Worm (Caenorhabditis elegans) whole organism, young adult: Measurements from ENCODE around the gene M106.7.

Experiments
- B0336.3 ChIP-seq: fragments of 200-800 bp; sonication (Bioruptor generic); IDR thresholded peaks from 2 replicates; pipeline ENCODE4 v1.3.6; 2022; ENCODE audit warnings: missing genetic modification characterization, missing compliant biosample characterization
- C06A6.2 ChIP-seq: fragments of 200-800 bp; sonication (Bioruptor generic); conservative IDR thresholded peaks from 2 replicates; pipeline ENCODE4 v1.3.6; 2022; ENCODE audit warnings: missing genetic modification characterization, missing compliant biosample characterization
- F23B12.7 ChIP-seq: sonication (generic microtip); optimal IDR thresholded peaks from 2 replicates; lab custom pipeline; 2017; ENCODE audit warnings: missing genetic modification characterization, mild to moderate bottlenecking, missing compliant biosample characterization, antibody characterized with exemption, moderate library complexity; ENCODE audit not compliant: insufficient read depth
- F55B11.4 ChIP-seq: sonication (generic microtip); optimal IDR thresholded peaks from 2 replicates; lab custom pipeline; 2016; ENCODE audit warnings: missing compliant biosample characterization, missing genetic modification characterization, borderline replicate concordance; ENCODE audit not compliant: insufficient read depth
- F57A8.1 ChIP-seq: fragments of 200-800 bp; sonication (Bioruptor generic); optimal IDR thresholded peaks from 2 replicates; lab custom pipeline; 2018; ENCODE audit warnings: mild to moderate bottlenecking, missing genetic modification characterization, moderate library complexity, missing compliant biosample characterization
- F57C9.4 ChIP-seq: sonication (generic microtip); optimal IDR thresholded peaks from 2 replicates; lab custom pipeline; 2017; ENCODE audit warnings: mild to moderate bottlenecking, missing genetic modification characterization, missing compliant biosample characterization
- K11D2.4 ChIP-seq: fragments of 200-800 bp; sonication (Bioruptor generic); IDR thresholded peaks from 2 replicates; pipeline ENCODE4 v1.3.6; 2022; ENCODE audit warnings: missing genetic modification reagents, missing genetic modification characterization, missing compliant biosample characterization
- K12H6.12 ChIP-seq: fragments of 200-800 bp; sonication (Bioruptor generic); optimal IDR thresholded peaks from 2 replicates; lab custom pipeline; 2018; ENCODE audit warnings: mild to moderate bottlenecking, missing genetic modification characterization, missing compliant biosample characterization
- T07F8.4 ChIP-seq: sonication (generic microtip); optimal IDR thresholded peaks from 2 replicates; lab custom pipeline; 2016; ENCODE audit warnings: mild to moderate bottlenecking, missing genetic modification characterization, moderate library complexity, missing compliant biosample characterization
- Y53F4B.3 ChIP-seq: fragments of 200-800 bp; sonication (Bioruptor generic); IDR thresholded peaks from 2 replicates; pipeline ENCODE4 v1.3.6; 2022; ENCODE audit warnings: missing genetic modification reagents, missing genetic modification characterization, missing compliant biosample characterization
- ama-1 ChIP-seq, 3 experiments: fragments of 150-350 bp in 1 of 3; sonication (generic microtip) in 2 of 3; optimal IDR thresholded peaks; 2 replicates each; lab custom pipeline; 2014 to 2018; ENCODE audit warnings: missing biosample characterization in 2 of 3, missing genetic modification characterization in 2 of 3, missing genetic modification reagents in 2 of 3
- aptf-2 ChIP-seq: fragments of 200-800 bp; sonication (Bioruptor generic); conservative IDR thresholded peaks from 2 replicates; pipeline ENCODE4 v1.3.6; 2022; ENCODE audit warnings: missing genetic modification reagents, missing genetic modification characterization, missing compliant biosample characterization
- aptf-3 ChIP-seq: fragments of 200-800 bp; sonication (Bioruptor generic); IDR thresholded peaks from 2 replicates; pipeline ENCODE4 v1.3.6; 2022; ENCODE audit warnings: missing genetic modification characterization, missing compliant biosample characterization
- attf-5 ChIP-seq: fragments of 200-800 bp; sonication (Bioruptor generic); optimal IDR thresholded peaks from 2 replicates; lab custom pipeline; 2018; ENCODE audit warnings: mild to moderate bottlenecking, missing genetic modification characterization, missing compliant biosample characterization
- ccch-3 ChIP-seq: fragments of 200-800 bp; sonication (Bioruptor generic); optimal IDR thresholded peaks from 2 replicates; lab custom pipeline; 2018; ENCODE audit warnings: mild to moderate bottlenecking, missing genetic modification characterization, missing compliant biosample characterization
- cebp-2 ChIP-seq: fragments of 200-800 bp; sonication (Bioruptor generic); IDR thresholded peaks from 2 replicates; pipeline ENCODE4 v1.3.6; 2022; ENCODE audit warnings: missing genetic modification characterization, missing compliant biosample characterization
- chd-7 ChIP-seq: sonication (generic microtip); optimal IDR thresholded peaks from 2 replicates; lab custom pipeline; 2016; ENCODE audit warnings: mild to moderate bottlenecking, missing genetic modification characterization, moderate library complexity, missing compliant biosample characterization
- die-1 ChIP-seq: sonication (generic microtip); optimal IDR thresholded peaks from 2 replicates; lab custom pipeline; 2016; ENCODE audit warnings: missing genotype, mild to moderate bottlenecking, missing genetic modification characterization, missing compliant biosample characterization
- dpl-1 ChIP-seq: fragments of 150-350 bp; optimal IDR thresholded peaks from 2 replicates; lab custom pipeline; 2014; ENCODE audit warnings: missing biosample characterization, missing genetic modification reagents, missing genetic modification characterization
- efl-1 ChIP-seq: fragments of 150-350 bp; optimal IDR thresholded peaks from 2 replicates; lab custom pipeline; 2014; ENCODE audit warnings: missing biosample characterization, missing genetic modification reagents, missing genetic modification characterization
- egl-18 ChIP-seq: fragments of 200-800 bp; sonication (Bioruptor generic); IDR thresholded peaks from 2 replicates; pipeline ENCODE4 v1.3.6; 2022; ENCODE audit warnings: missing genetic modification reagents, missing genetic modification characterization, missing compliant biosample characterization
- him-1 ChIP-seq: sonication (generic microtip); optimal IDR thresholded peaks from 2 replicates; lab custom pipeline; 2016; ENCODE audit warnings: missing genotype, missing genetic modification reagents, missing genetic modification characterization, missing compliant biosample characterization
- hlh-12 ChIP-seq: sonication (generic microtip); optimal IDR thresholded peaks from 2 replicates; lab custom pipeline; 2016; ENCODE audit warnings: missing genetic modification characterization, missing compliant biosample characterization
- hlh-26 ChIP-seq: fragments of 200-800 bp; sonication (Bioruptor generic); conservative IDR thresholded peaks from 2 replicates; pipeline ENCODE4 v1.3.6; 2022; ENCODE audit warnings: missing genetic modification reagents, missing genetic modification characterization, missing compliant biosample characterization
- hmg-1.2 ChIP-seq: fragments of 200-800 bp; sonication (Bioruptor generic); IDR thresholded peaks from 2 replicates; pipeline ENCODE4 v1.3.6; 2022; ENCODE audit warnings: missing genetic modification reagents, missing genetic modification characterization, missing compliant biosample characterization
- hmg-20 ChIP-seq: fragments of 200-800 bp; sonication (Bioruptor generic); IDR thresholded peaks from 2 replicates; pipeline ENCODE4 v1.3.6; 2022; ENCODE audit warnings: missing genetic modification reagents, missing genetic modification characterization, missing compliant biosample characterization
- hsf-1 ChIP-seq: fragments of 200-800 bp; sonication (Bioruptor generic); IDR thresholded peaks from 2 replicates; pipeline ENCODE4 v1.3.6; 2022; ENCODE audit warnings: missing genetic modification reagents, missing genetic modification characterization, missing compliant biosample characterization
- let-607 ChIP-seq, 2 experiments: fragments of 200-800 bp in 1 of 2; sonication (Bioruptor generic) in 1 of 2; sonication (generic microtip) in 1 of 2; optimal IDR thresholded peaks; 2 replicates each; lab custom pipeline; 2016 to 2018; ENCODE audit warnings: mild to moderate bottlenecking in 2 of 2, missing compliant biosample characterization in 2 of 2, missing genetic modification characterization in 2 of 2, moderate library complexity in 2 of 2, missing genotype in 1 of 2
- lin-40 ChIP-seq: sonication (generic microtip); optimal IDR thresholded peaks from 2 replicates; lab custom pipeline; 2016; ENCODE audit warnings: missing genetic modification characterization, mild to moderate bottlenecking, missing compliant biosample characterization, missing genotype, missing genetic modification reagents
- lsl-1 ChIP-seq: fragments of 200-800 bp; sonication (Bioruptor generic); optimal IDR thresholded peaks from 2 replicates; lab custom pipeline; 2018; ENCODE audit warnings: mild to moderate bottlenecking, missing genetic modification characterization, moderate library complexity, missing compliant biosample characterization
- madf-3 ChIP-seq: fragments of 200-800 bp; sonication (Bioruptor generic); IDR thresholded peaks from 2 replicates; pipeline ENCODE4 v1.3.6; 2022; ENCODE audit warnings: missing genetic modification reagents, missing genetic modification characterization, missing compliant biosample characterization
- madf-6 ChIP-seq: fragments of 200-800 bp; sonication (Bioruptor generic); IDR thresholded peaks from 2 replicates; pipeline ENCODE4 v1.3.6; 2022; ENCODE audit warnings: missing genetic modification reagents, missing genetic modification characterization, missing compliant biosample characterization
- madf-8 ChIP-seq: fragments of 200-800 bp; sonication (Bioruptor generic); conservative IDR thresholded peaks from 2 replicates; pipeline ENCODE4 v1.3.6; 2022; ENCODE audit warnings: missing genetic modification reagents, missing genetic modification characterization, missing compliant biosample characterization
- rec-8 ChIP-seq, 2 experiments: sonication (generic microtip); optimal IDR thresholded peaks; 2 replicates each; lab custom pipeline; 2016; ENCODE audit warnings: mild to moderate bottlenecking in 2 of 2, missing genetic modification characterization in 2 of 2, missing genetic modification reagents in 2 of 2, missing genotype in 2 of 2, missing biosample characterization in 1 of 2, missing compliant biosample characterization in 1 of 2, moderate library complexity in 1 of 2
- repo-1 ChIP-seq: sonication (generic microtip); optimal IDR thresholded peaks from 2 replicates; lab custom pipeline; 2017; ENCODE audit warnings: mild to moderate bottlenecking, missing genetic modification characterization, missing compliant biosample characterization
- rpc-1 ChIP-seq, 2 experiments: fragments of 150-350 bp in 1 of 2; sonication (generic microtip) in 1 of 2; optimal IDR thresholded peaks; 2 replicates each; lab custom pipeline; 2014 to 2018; ENCODE audit warnings: missing biosample characterization in 1 of 2, missing genetic modification characterization in 1 of 2, missing genetic modification reagents in 1 of 2, missing genotype in 1 of 2
- sdz-38 ChIP-seq: sonication (generic microtip); optimal IDR thresholded peaks from 2 replicates; lab custom pipeline; 2016; ENCODE audit warnings: missing genotype, missing genetic modification characterization, missing compliant biosample characterization
- snpc-1.3 ChIP-seq: sonication (generic microtip); optimal IDR thresholded peaks from 2 replicates; lab custom pipeline; 2017; ENCODE audit warnings: missing genetic modification characterization, mild to moderate bottlenecking, missing compliant biosample characterization, antibody characterized with exemption, moderate library complexity, missing genotype, missing genetic modification reagents; ENCODE audit not compliant: insufficient read depth
- snpc-3.4 ChIP-seq: sonication (generic microtip); optimal IDR thresholded peaks from 2 replicates; lab custom pipeline; 2017; ENCODE audit warnings: missing genetic modification characterization, mild to moderate bottlenecking, missing compliant biosample characterization, antibody characterized with exemption, moderate library complexity, missing genotype, missing genetic modification reagents
- snpc-4 ChIP-seq, 5 experiments: fragments of 150-350 bp in 1 of 5; sonication (generic microtip) in 4 of 5; optimal IDR thresholded peaks; 2 replicates each; lab custom pipeline; 2014 to 2018; ENCODE audit warnings: missing genetic modification characterization in 5 of 5, missing biosample characterization in 3 of 5, antibody characterized with exemption in 2 of 5, mild to moderate bottlenecking in 2 of 5, missing compliant biosample characterization in 2 of 5, missing genotype in 2 of 5, moderate library complexity in 2 of 5, missing genetic modification reagents in 1 of 5
- sptf-2 ChIP-seq: fragments of 200-800 bp; sonication (Bioruptor generic); optimal IDR thresholded peaks from 2 replicates; lab custom pipeline; 2018; ENCODE audit warnings: mild to moderate bottlenecking, missing genetic modification characterization, missing compliant biosample characterization
- tbx-9 ChIP-seq: sonication (generic microtip); optimal IDR thresholded peaks from 2 replicates; lab custom pipeline; 2016; ENCODE audit warnings: borderline replicate concordance, missing genetic modification characterization, inconsistent platforms, missing compliant biosample characterization
- unc-130 ChIP-seq: sonication (generic microtip); optimal IDR thresholded peaks from 2 replicates; lab custom pipeline; 2016; ENCODE audit warnings: missing genetic modification reagents, missing genetic modification characterization, missing compliant biosample characterization
- ztf-26 ChIP-seq: sonication (generic microtip); optimal IDR thresholded peaks from 2 replicates; lab custom pipeline; 2017; ENCODE audit warnings: missing genetic modification characterization, missing compliant biosample characterization
- ztf-28 ChIP-seq: fragments of 200-800 bp; sonication (Bioruptor generic); IDR thresholded peaks from 2 replicates; pipeline ENCODE4 v1.3.6; 2022; ENCODE audit warnings: missing genetic modification reagents, missing genetic modification characterization, missing compliant biosample characterization

M106.7 gene

ce11 chrII:10868670-10869246 lies 11.8 kb upstream of the M106.7 start, which contains the start of the genes gmps-1 and cap-2 (continued):
- TF ChIP-seq madf-8 = peak; percentile 74
- peak; percentile 93 for TF ChIP-seq hmg-20 (GFP tag; lab: Robert Waterston, UW)
- no peak for TF ChIP-seq sptf-2 (GFP tag; lab: Kevin White, UChicago)
- no peak for TF ChIP-seq F55B11.4
- TF ChIP-seq madf-6 = peak; percentile 93
- peak; percentile 98 for TF ChIP-seq lsl-1 (GFP tag; lab: Kevin White, UChicago)
- TF ChIP-seq aptf-3 (GFP tag; lab: Robert Waterston, UW) = no peak
- TF ChIP-seq ztf-26 (tag; lab: Kevin White, UChicago) = peak; percentile 91
- TF ChIP-seq C06A6.2 (GFP tag; lab: Robert Waterston, UW) = peak; percentile 93
- peak; percentile 82; the same call in 1 of the 2 replicates for TF ChIP-seq ztf-28
- TF ChIP-seq K12H6.12 = peak; percentile 89
- TF ChIP-seq F57C9.4 (tag; lab: Kevin White, UChicago) = peak; percentile 49
- TF ChIP-seq snpc-4 (GFP tag; optimal IDR thresholded peaks at IDR 0.05; lab: Kevin White, UChicago) = peak; percentile 49
- peak; percentile 2 to 87 (median 48) for TF ChIP-seq snpc-4 (tag; optimal IDR thresholded peaks at IDR 0.05; lab: Kevin White, UChicago)
- TF ChIP-seq sdz-38 (tag; lab: Kevin White, UChicago) = no peak
- TF ChIP-seq tbx-9 = no peak
- peak; percentile 96 for TF ChIP-seq K11D2.4 (GFP tag; lab: Robert Waterston, UW)
- TF ChIP-seq rec-8 (tag; optimal IDR thresholded peaks at IDR 0.05; lab: Kevin White, UChicago) = peak in 1 of 2 experiments; percentile 59
- TF ChIP-seq repo-1 (tag; lab: Kevin White, UChicago) = peak; percentile 95
- peak; percentile 53 for TF ChIP-seq him-1 (tag; lab: Kevin White, UChicago)
- no peak for TF ChIP-seq hlh-26
- TF ChIP-seq F57A8.1 (GFP tag; lab: Kevin White, UChicago) = no peak
- peak; percentile 75 for TF ChIP-seq snpc-1.3
- TF ChIP-seq chd-7 = peak; percentile 89
- peak; percentile 56 for TF ChIP-seq dpl-1 (GFP tag; lab: Kevin White, UChicago)
- TF ChIP-seq ccch-3 (GFP tag; lab: Kevin White, UChicago) = no peak
- peak; percentile 97 for TF ChIP-seq lin-40 (tag; lab: Kevin White, UChicago)
- TF ChIP-seq unc-130 = peak; percentile 52
- peak; percentile 55 to 85 for TF ChIP-seq let-607 (tag; optimal IDR thresholded peaks at IDR 0.05; lab: Kevin White, UChicago)
- TF ChIP-seq aptf-2 (GFP tag; lab: Robert Waterston, UW) = no peak; the same call in 1 of the 2 replicates
- peak; percentile 88 for TF ChIP-seq hmg-1.2
- TF ChIP-seq attf-5 = peak; percentile 96
- peak; percentile 45 for TF ChIP-seq efl-1 (GFP tag; lab: Kevin White, UChicago)
- TF ChIP-seq T07F8.4 = peak; percentile 62
- peak; percentile 67 for TF ChIP-seq F23B12.7 (tag; lab: Kevin White, UChicago)
- TF ChIP-seq egl-18 = peak; percentile 83
- TF ChIP-seq rpc-1 (optimal IDR thresholded peaks at IDR 0.05; lab: Kevin White, UChicago) = peak; percentile 27
- no peak for TF ChIP-seq rpc-1 (tag; optimal IDR thresholded peaks at IDR 0.05; lab: Kevin White, UChicago)
- TF ChIP-seq die-1 = no peak
- 0 out of 2 replicates have a peak, but pooled peaks have one; percentile 14 for TF ChIP-seq Y53F4B.3 (GFP tag; lab: Robert Waterston, UW)
- no peak for TF ChIP-seq ama-1 (optimal IDR thresholded peaks at IDR 0.05; lab: Kevin White, UChicago)
- TF ChIP-seq ama-1 (GFP tag; optimal IDR thresholded peaks at IDR 0.05; lab: Kevin White, UChicago) = peak in 1 of 2 experiments; percentile 62
- peak; percentile 95 for TF ChIP-seq B0336.3 (GFP tag; lab: Robert Waterston, UW)
- TF ChIP-seq snpc-3.4 = peak; percentile 80
- TF ChIP-seq hlh-12 (tag; lab: Kevin White, UChicago) = no peak
- peak; percentile 81; the same call in 1 of the 2 replicates for TF ChIP-seq cebp-2
- peak; percentile 92 for TF ChIP-seq madf-3
- peak; percentile 80 for TF ChIP-seq hsf-1 (GFP tag; lab: Robert Waterston, UW)
